Worm (Caenorhabditis elegans) whole organism, young adult: ENCODE results near the gene AC3.12.
A peak's percentile ranks its signal among the peaks of the same experiment; 100 is the strongest.

Source experiments
- B0336.3 ChIP-seq: fragments of 200-800 bp; sonication (Bioruptor generic); IDR thresholded peaks from 2 replicates; pipeline ENCODE4 v1.3.6; 2022; ENCODE audit warnings: missing genetic modification characterization, missing compliant biosample characterization
- D2030.7 ChIP-seq: fragments of 200-800 bp; sonication (Bioruptor generic); IDR thresholded peaks from 2 replicates; pipeline ENCODE4 v1.3.6; 2022; ENCODE audit warnings: missing genetic modification reagents, missing genetic modification characterization, missing compliant biosample characterization
- F10E7.11 ChIP-seq: sonication (generic microtip); optimal IDR thresholded peaks from 2 replicates; lab custom pipeline; 2017; ENCODE audit warnings: mild to moderate bottlenecking, missing genetic modification characterization, moderate library complexity, missing compliant biosample characterization
- F37B4.10 ChIP-seq: fragments of 200-800 bp; sonication (Bioruptor generic); IDR thresholded peaks from 2 replicates; pipeline ENCODE4 v1.3.6; 2022; ENCODE audit warnings: missing genetic modification characterization, missing compliant biosample characterization
- F49E8.2 ChIP-seq: sonication (generic microtip); optimal IDR thresholded peaks from 3 replicates; lab custom pipeline; 2017; ENCODE audit warnings: missing genetic modification characterization, mild to moderate bottlenecking, missing compliant biosample characterization, antibody characterized with exemption, moderate library complexity; ENCODE audit not compliant: insufficient read depth
- F57A8.1 ChIP-seq: fragments of 200-800 bp; sonication (Bioruptor generic); optimal IDR thresholded peaks from 2 replicates; lab custom pipeline; 2018; ENCODE audit warnings: mild to moderate bottlenecking, missing genetic modification characterization, moderate library complexity, missing compliant biosample characterization
- K12H6.12 ChIP-seq: fragments of 200-800 bp; sonication (Bioruptor generic); optimal IDR thresholded peaks from 2 replicates; lab custom pipeline; 2018; ENCODE audit warnings: mild to moderate bottlenecking, missing genetic modification characterization, missing compliant biosample characterization
- T07F8.4 ChIP-seq: sonication (generic microtip); optimal IDR thresholded peaks from 2 replicates; lab custom pipeline; 2016; ENCODE audit warnings: mild to moderate bottlenecking, missing genetic modification characterization, moderate library complexity, missing compliant biosample characterization
- Y95B8A.8 ChIP-seq: fragments of 200-800 bp; sonication (Bioruptor generic); IDR thresholded peaks from 2 replicates; pipeline ENCODE4 v1.3.6; 2022; ENCODE audit warnings: missing genetic modification reagents, missing genetic modification characterization, missing compliant biosample characterization
- ZK185.1 ChIP-seq: sonication (generic microtip); optimal IDR thresholded peaks from 2 replicates; lab custom pipeline; 2016; ENCODE audit warnings: mild to moderate bottlenecking, missing genetic modification characterization, missing compliant biosample characterization; ENCODE audit not compliant: poor library complexity, severe bottlenecking
- attf-3 ChIP-seq: fragments of 200-800 bp; sonication (Bioruptor generic); conservative IDR thresholded peaks from 2 replicates; pipeline ENCODE4 v1.3.6; 2022; ENCODE audit warnings: missing genetic modification reagents, missing genetic modification characterization, missing compliant biosample characterization
- bed-2 ChIP-seq: fragments of 200-800 bp; sonication (Bioruptor generic); IDR thresholded peaks from 2 replicates; pipeline ENCODE4 v1.3.6; 2022; ENCODE audit warnings: missing genetic modification reagents, missing genetic modification characterization, missing compliant biosample characterization
- ceh-40 ChIP-seq: fragments of 200-800 bp; sonication (Bioruptor generic); IDR thresholded peaks from 2 replicates; pipeline ENCODE4 v1.3.6; 2022; ENCODE audit warnings: missing genetic modification characterization, missing compliant biosample characterization
- ceh-79 ChIP-seq: sonication (generic microtip); optimal IDR thresholded peaks from 2 replicates; lab custom pipeline; 2017; ENCODE audit warnings: mild to moderate bottlenecking, missing genetic modification characterization, missing compliant biosample characterization
- ceh-91 ChIP-seq: fragments of 200-800 bp; sonication (Bioruptor generic); IDR thresholded peaks from 2 replicates; pipeline ENCODE4 v1.3.6; 2022; ENCODE audit warnings: missing genetic modification reagents, missing genetic modification characterization, missing compliant biosample characterization
- dox-1 ChIP-seq: fragments of 200-800 bp; sonication (Bioruptor generic); IDR thresholded peaks from 2 replicates; pipeline ENCODE4 v1.3.6; 2022; ENCODE audit warnings: missing genetic modification reagents, missing genetic modification characterization, missing compliant biosample characterization
- fkh-3 ChIP-seq: sonication (generic microtip); optimal IDR thresholded peaks from 2 replicates; lab custom pipeline; 2016; ENCODE audit warnings: mild to moderate bottlenecking, missing genetic modification characterization, missing compliant biosample characterization
- hlh-26 ChIP-seq: fragments of 200-800 bp; sonication (Bioruptor generic); conservative IDR thresholded peaks from 2 replicates; pipeline ENCODE4 v1.3.6; 2022; ENCODE audit warnings: missing genetic modification reagents, missing genetic modification characterization, missing compliant biosample characterization
- let-526 ChIP-seq: fragments of 200-800 bp; sonication (Bioruptor generic); IDR thresholded peaks from 2 replicates; pipeline ENCODE4 v1.3.6; 2022; ENCODE audit warnings: missing genetic modification reagents, missing genetic modification characterization, missing compliant biosample characterization
- lin-35 ChIP-seq, 3 experiments: fragments of 150-350 bp in 2 of 3; sonication (generic microtip) in 1 of 3; optimal IDR thresholded peaks; 2 replicates each; lab custom pipeline; 2014 to 2018; ENCODE audit warnings: missing biosample characterization in 3 of 3, missing genetic modification characterization in 3 of 3, missing genetic modification reagents in 3 of 3
- lin-54 ChIP-seq: fragments of 200-800 bp; sonication (Bioruptor generic); optimal IDR thresholded peaks from 2 replicates; lab custom pipeline; 2018; ENCODE audit warnings: mild to moderate bottlenecking, missing genetic modification characterization, missing compliant biosample characterization
- lsl-1 ChIP-seq: fragments of 200-800 bp; sonication (Bioruptor generic); optimal IDR thresholded peaks from 2 replicates; lab custom pipeline; 2018; ENCODE audit warnings: mild to moderate bottlenecking, missing genetic modification characterization, moderate library complexity, missing compliant biosample characterization
- lsy-27 ChIP-seq: sonication (generic microtip); optimal IDR thresholded peaks from 2 replicates; lab custom pipeline; 2017; ENCODE audit warnings: missing genetic modification characterization, mild to moderate bottlenecking, missing compliant biosample characterization, antibody characterized with exemption, missing genotype, borderline replicate concordance; ENCODE audit not compliant: insufficient read depth
- madf-10 ChIP-seq: sonication (generic microtip); optimal IDR thresholded peaks from 2 replicates; lab custom pipeline; 2016; ENCODE audit warnings: mild to moderate bottlenecking, missing genetic modification characterization, missing compliant biosample characterization
- madf-6 ChIP-seq: fragments of 200-800 bp; sonication (Bioruptor generic); IDR thresholded peaks from 2 replicates; pipeline ENCODE4 v1.3.6; 2022; ENCODE audit warnings: missing genetic modification reagents, missing genetic modification characterization, missing compliant biosample characterization
- mcd-1 ChIP-seq: fragments of 200-800 bp; sonication (Bioruptor generic); IDR thresholded peaks from 2 replicates; pipeline ENCODE4 v1.3.6; 2022; ENCODE audit warnings: missing genetic modification reagents, missing genetic modification characterization, missing compliant biosample characterization
- nfyb-1 ChIP-seq: fragments of 200-800 bp; sonication (Bioruptor generic); IDR thresholded peaks from 2 replicates; pipeline ENCODE4 v1.3.6; 2022; ENCODE audit warnings: missing genetic modification reagents, missing genetic modification characterization, missing compliant biosample characterization
- nhr-27 ChIP-seq: fragments of 200-800 bp; sonication (Bioruptor generic); optimal IDR thresholded peaks from 2 replicates; lab custom pipeline; 2018; ENCODE audit warnings: mild to moderate bottlenecking, missing genetic modification characterization, moderate library complexity, missing compliant biosample characterization
- nhr-80 ChIP-seq: sonication (generic microtip); optimal IDR thresholded peaks from 2 replicates; lab custom pipeline; 2016; ENCODE audit warnings: missing genetic modification characterization, missing compliant biosample characterization
- nhr-90 ChIP-seq: sonication (generic microtip); optimal IDR thresholded peaks from 2 replicates; lab custom pipeline; 2016; ENCODE audit warnings: missing genotype, mild to moderate bottlenecking, missing genetic modification characterization, missing compliant biosample characterization
- pbrm-1 ChIP-seq: fragments of 200-800 bp; sonication (Bioruptor generic); IDR thresholded peaks from 2 replicates; pipeline ENCODE4 v1.3.6; 2022; ENCODE audit warnings: missing genetic modification reagents, missing genetic modification characterization, missing compliant biosample characterization
- repo-1 ChIP-seq: sonication (generic microtip); optimal IDR thresholded peaks from 2 replicates; lab custom pipeline; 2017; ENCODE audit warnings: mild to moderate bottlenecking, missing genetic modification characterization, missing compliant biosample characterization
- rpc-1 ChIP-seq, 2 experiments: fragments of 150-350 bp in 1 of 2; sonication (generic microtip) in 1 of 2; optimal IDR thresholded peaks; 2 replicates each; lab custom pipeline; 2014 to 2018; ENCODE audit warnings: missing biosample characterization in 1 of 2, missing genetic modification characterization in 1 of 2, missing genetic modification reagents in 1 of 2, missing genotype in 1 of 2
- sea-2 ChIP-seq: fragments of 200-800 bp; sonication (Bioruptor generic); IDR thresholded peaks from 2 replicates; pipeline ENCODE4 v1.3.6; 2022; ENCODE audit warnings: missing genetic modification characterization, missing compliant biosample characterization
- snpc-1.1 ChIP-seq: sonication (generic microtip); optimal IDR thresholded peaks from 2 replicates; lab custom pipeline; 2017; ENCODE audit warnings: missing genetic modification characterization, mild to moderate bottlenecking, missing compliant biosample characterization, antibody characterized with exemption, moderate library complexity, missing genotype, missing genetic modification reagents; ENCODE audit not compliant: insufficient read depth
- tbp1 ChIP-seq: fragments of 200-800 bp; sonication (Bioruptor generic); optimal IDR thresholded peaks from 2 replicates; lab custom pipeline; 2018; ENCODE audit warnings: mild to moderate bottlenecking, missing genetic modification characterization, missing compliant biosample characterization
- tbx-9 ChIP-seq: sonication (generic microtip); optimal IDR thresholded peaks from 2 replicates; lab custom pipeline; 2016; ENCODE audit warnings: borderline replicate concordance, missing genetic modification characterization, inconsistent platforms, missing compliant biosample characterization
- tlf-1 ChIP-seq: fragments of 200-800 bp; sonication (Bioruptor generic); optimal IDR thresholded peaks from 2 replicates; lab custom pipeline; 2018; ENCODE audit warnings: mild to moderate bottlenecking, missing genetic modification characterization, missing compliant biosample characterization
- ztf-25 ChIP-seq: fragments of 200-800 bp; sonication (Bioruptor generic); IDR thresholded peaks from 2 replicates; pipeline ENCODE4 v1.3.6; 2022; ENCODE audit warnings: missing genetic modification reagents, missing genetic modification characterization, missing compliant biosample characterization
- ztf-26 ChIP-seq: sonication (generic microtip); optimal IDR thresholded peaks from 2 replicates; lab custom pipeline; 2017; ENCODE audit warnings: missing genetic modification characterization, missing compliant biosample characterization
- ztf-3 ChIP-seq: fragments of 200-800 bp; sonication (Bioruptor generic); optimal IDR thresholded peaks from 2 replicates; lab custom pipeline; 2018; ENCODE audit warnings: mild to moderate bottlenecking, missing genetic modification characterization, missing compliant biosample characterization

AC3.12 gene

DNA sequence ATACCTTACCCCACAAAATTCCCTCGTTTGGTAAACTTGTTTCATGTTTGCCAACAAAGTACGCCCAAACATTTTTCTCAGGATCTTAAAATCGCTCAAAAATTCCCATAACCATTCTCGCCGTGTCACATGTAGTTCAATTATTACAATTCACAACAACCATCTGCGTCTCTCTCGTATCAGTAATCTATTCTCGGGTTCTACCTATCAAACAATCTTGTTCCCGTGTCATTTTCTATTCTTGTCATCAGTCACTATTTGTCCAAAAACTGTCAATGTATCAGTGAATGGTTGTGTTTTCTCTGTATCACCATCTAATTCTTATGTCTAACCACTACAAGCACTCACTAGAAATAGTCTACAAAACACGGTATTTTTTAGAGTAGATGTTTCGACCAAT, 8.0 kb downstream of the AC3.12 start (continued):
- no peak for TF ChIP-seq fkh-3 (tag; lab: Kevin White, UChicago)
- no peak for TF ChIP-seq lsy-27
- TF ChIP-seq attf-3 (GFP tag; lab: Robert Waterston, UW), result no peak
- TF ChIP-seq ceh-40 (GFP tag; lab: Robert Waterston, UW), result no peak
- TF ChIP-seq hlh-26 (GFP tag; lab: Robert Waterston, UW), result no peak
- TF ChIP-seq D2030.7 (GFP tag; lab: Robert Waterston, UW), result no peak

DNA sequence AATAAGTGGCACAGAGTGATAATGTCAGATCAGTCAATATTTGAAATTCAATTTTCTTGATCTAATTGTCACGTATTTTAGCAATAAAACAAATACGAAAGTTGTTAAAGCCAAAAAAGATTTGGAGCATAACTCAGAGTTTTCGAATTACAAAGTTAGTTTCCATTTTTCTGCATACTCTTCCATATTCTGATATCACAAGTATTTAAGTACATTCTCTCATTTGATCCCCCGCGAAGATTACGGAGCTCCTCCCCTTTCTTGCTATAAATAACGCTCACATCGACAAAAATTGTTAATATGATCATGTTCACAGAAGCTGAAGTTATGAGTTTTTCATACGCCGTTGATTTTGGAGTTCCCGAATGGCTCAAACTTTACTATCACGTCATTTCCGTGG, 10.9 kb downstream of the AC3.12 start, which contains the start of gene sri-20:
TSS of gene sri-20 (plus strand) at position 301 of the 400 bp plus-strand sequence.
- no peak for TF ChIP-seq nhr-80 (tag; lab: Kevin White, UChicago)
- TF ChIP-seq let-526 (GFP tag; lab: Robert Waterston, UW), result no peak
- TF ChIP-seq madf-10, result no peak
- no peak for TF ChIP-seq dox-1 (GFP tag; lab: Robert Waterston, UW)
- no peak for TF ChIP-seq snpc-1.1 (tag; lab: Kevin White, UChicago)

DNA sequence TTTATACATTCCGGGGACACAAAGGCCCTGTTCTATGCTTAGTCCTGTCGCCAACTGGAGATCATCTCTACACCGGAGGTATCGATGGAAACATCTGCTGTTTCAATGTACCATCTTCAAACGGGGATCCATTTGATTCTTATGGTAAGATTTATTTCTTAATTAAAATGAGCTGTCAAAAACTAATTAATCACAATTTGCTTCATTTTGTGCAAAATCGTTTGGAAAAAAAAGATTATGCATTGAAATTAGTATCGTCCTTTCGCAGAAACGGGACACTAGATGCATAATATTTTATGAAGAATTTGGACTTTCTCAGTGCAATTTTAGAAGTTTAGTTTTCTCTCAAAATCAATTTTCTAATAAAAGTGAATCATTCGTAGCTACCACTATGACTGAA, 15.4 kb downstream of the AC3.12 start:
- no peak for TF ChIP-seq ztf-26 (tag; lab: Kevin White, UChicago)
- TF ChIP-seq lin-54, result no peak
- no peak for TF ChIP-seq nhr-27
- TF ChIP-seq F49E8.2 (tag; lab: Kevin White, UChicago), result no peak
- TF ChIP-seq tbx-9 (tag; lab: Kevin White, UChicago), result no peak
- no peak for TF ChIP-seq mcd-1

DNA sequence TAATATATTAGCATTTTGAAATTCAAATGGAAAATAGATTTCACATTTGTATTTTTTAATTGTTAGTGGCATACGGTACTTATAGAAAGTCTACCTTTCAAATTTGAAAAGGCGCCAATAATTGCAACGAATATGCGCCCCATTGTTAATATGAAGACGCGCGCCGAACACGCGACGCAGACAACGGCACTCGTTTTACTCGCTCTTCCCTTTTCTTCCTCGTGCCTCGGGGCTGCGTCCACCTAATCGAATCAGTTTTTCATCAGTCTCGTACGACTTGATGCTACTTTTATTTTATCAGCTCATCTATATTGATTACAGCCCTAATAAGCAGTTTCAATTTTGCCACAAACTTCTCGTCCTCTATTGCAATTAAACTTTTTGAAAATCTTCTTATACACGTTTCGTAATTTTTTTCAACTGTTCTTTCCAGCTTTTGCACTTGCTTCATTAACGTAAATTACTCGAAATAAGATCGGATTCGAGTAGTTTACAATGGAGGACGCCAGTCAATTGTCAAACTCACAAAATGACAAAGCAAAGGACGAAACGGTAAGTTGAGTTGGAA, 17.3 kb downstream of the AC3.12 start, which contains the start of gene cash-1:
TSS of gene cash-1 (plus strand) at position 432 of the 568 bp plus-strand sequence.
- TF ChIP-seq snpc-1.1 (tag; lab: Kevin White, UChicago) (no peak), lsl-1 (GFP tag; lab: Kevin White, UChicago) (peak; percentile 69), rpc-1 (optimal IDR thresholded peaks at IDR 0.05; lab: Kevin White, UChicago) (no peak), rpc-1 (tag; optimal IDR thresholded peaks at IDR 0.05; lab: Kevin White, UChicago) (no peak), K12H6.12 (peak; percentile 36), lsy-27 (peak; percentile 61), ztf-25 (GFP tag; lab: Robert Waterston, UW) (0 out of 2 replicates have a peak, but pooled peaks have one; percentile 36), F37B4.10 (GFP tag; lab: Robert Waterston, UW) (no peak), ceh-79 (tag; lab: Kevin White, UChicago) (no peak), tbp1 (GFP tag; lab: Kevin White, UChicago) (peak; percentile 53), nfyb-1 (GFP tag; lab: Robert Waterston, UW) (peak; percentile 41; the same call in 1 of the 2 replicates), nhr-90 (tag; lab: Kevin White, UChicago) (no peak), ceh-91 (GFP tag; lab: Robert Waterston, UW) (peak; percentile 66), bed-2 (GFP tag; lab: Robert Waterston, UW) (no peak), ZK185.1 (tag; lab: Kevin White, UChicago) (peak; percentile 47), pbrm-1 (GFP tag; lab: Robert Waterston, UW) (peak; percentile 37; the same call in 1 of the 2 replicates), ztf-3 (GFP tag; lab: Kevin White, UChicago) (no peak), lin-35 (GFP tag; optimal IDR thresholded peaks at IDR 0.05; lab: Kevin White, UChicago) (peak in 1 of 3 experiments; percentile 42), fkh-3 (tag; lab: Kevin White, UChicago) (no peak), F57A8.1 (no peak), repo-1 (tag; lab: Kevin White, UChicago) (no peak), D2030.7 (GFP tag; lab: Robert Waterston, UW) (peak; percentile 68), T07F8.4 (no peak), F10E7.11 (tag; lab: Kevin White, UChicago) (no peak), nhr-80 (tag; lab: Kevin White, UChicago) (peak; percentile 88), B0336.3 (GFP tag; lab: Robert Waterston, UW) (no peak), attf-3 (GFP tag; lab: Robert Waterston, UW) (no peak), Y95B8A.8 (GFP tag; lab: Robert Waterston, UW) (peak; percentile 56; the same call in 1 of the 2 replicates), madf-6 (GFP tag; lab: Robert Waterston, UW) (peak; percentile 85), sea-2 (GFP tag; lab: Robert Waterston, UW) (no peak), tlf-1 (GFP tag; lab: Kevin White, UChicago) (peak; percentile 66)
